Fruit fly (Drosophila melanogaster): Measurements from ENCODE around the gene bbg.

bbg gene

DNA sequence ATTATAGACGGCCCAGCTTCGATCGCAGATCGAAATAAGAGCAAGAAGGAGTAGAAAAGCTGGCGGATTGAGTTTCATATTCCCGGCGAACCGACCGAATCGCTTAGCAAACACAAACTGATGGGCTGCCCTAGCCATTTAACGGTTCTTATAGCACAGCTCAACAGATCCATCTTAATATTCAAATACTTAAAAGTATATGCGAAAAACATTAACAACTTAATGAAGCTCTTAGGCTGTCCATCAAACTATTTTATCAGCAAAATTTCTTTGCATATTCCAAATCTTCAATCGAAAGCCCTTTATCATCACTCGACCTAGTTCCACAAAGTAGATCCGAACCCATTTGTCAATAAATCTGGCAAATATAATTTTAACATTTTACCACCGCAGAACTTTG lies 14.5 kb downstream of the bbg start, which contains the start of gene CG4613:
TSS of gene CG4613 (minus strand) at position 101 of the 400 bp plus-strand sequence.
- TF ChIP-seq CG11617 (GFP tag; optimal IDR thresholded peaks at IDR 0.05) (no peak), kay (GFP tag; ENCODE audit: borderline replicate concordance) (no peak), CG33017 (tag; optimal IDR thresholded peaks at IDR 0.05) (no peak), CG12768 (GFP tag; optimal IDR thresholded peaks at IDR 0.05) (no peak), cic (GFP tag; optimal IDR thresholded peaks at IDR 0.05) (no peak), CG1620 (GFP tag; optimal IDR thresholded peaks at IDR 0.05) (no peak), CG14711 (tag; optimal IDR thresholded peaks at IDR 0.05) (no peak), Clk (GFP tag; optimal IDR thresholded peaks at IDR 0.05) (no peak), Hr96 (GFP tag; optimal IDR thresholded peaks at IDR 0.05) (no peak)

DNA sequence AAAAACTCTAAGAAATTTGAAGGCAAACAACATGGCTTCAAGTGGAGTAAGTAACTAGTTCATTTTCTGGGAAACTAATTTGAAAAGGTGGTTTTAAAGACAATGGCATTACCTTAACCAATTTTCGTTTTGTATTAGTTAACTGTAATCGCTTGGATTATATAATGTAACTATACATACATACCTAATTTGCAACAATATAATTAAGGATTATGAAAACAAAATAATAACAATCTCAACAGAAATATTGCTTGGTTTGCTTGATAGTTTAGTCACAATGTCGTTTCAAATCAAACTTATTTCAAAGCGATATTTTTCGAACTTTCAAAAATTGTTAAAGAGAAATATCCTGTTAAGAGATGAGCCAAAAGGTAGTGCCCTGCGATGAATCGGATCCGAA lies 18.6 kb downstream of the bbg start, which contains the start of gene CG9592:
TSS of gene CG9592 (plus strand) at position 301 of the 400 bp plus-strand sequence.
- TF ChIP-seq cnc (optimal IDR thresholded peaks at IDR 0.05) (no peak), pad (GFP tag; optimal IDR thresholded peaks at IDR 0.05) (no peak)

DNA sequence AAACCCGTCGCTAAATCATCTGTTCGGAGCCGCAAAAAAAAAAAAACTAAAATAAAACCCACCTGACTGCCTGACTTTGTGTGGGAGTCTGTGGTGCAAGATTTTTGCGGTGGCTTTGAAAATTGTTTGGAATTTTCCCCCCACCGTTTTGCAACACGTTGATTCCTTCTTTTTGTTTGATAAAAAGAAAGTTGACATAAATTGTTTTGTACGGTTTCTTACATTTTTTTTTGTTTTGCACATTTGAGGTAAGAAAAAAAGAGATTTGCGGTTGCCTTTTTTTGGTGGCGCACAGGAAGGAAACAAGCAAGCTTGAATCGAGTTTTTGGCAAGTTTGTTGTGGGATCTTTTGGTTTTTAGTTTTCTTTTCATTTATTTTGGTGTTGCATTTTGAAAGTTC lies 20.4 kb downstream of the bbg start:
- TF ChIP-seq CG5204 (GFP tag; optimal IDR thresholded peaks at IDR 0.05) (no peak), CG33017 (tag; optimal IDR thresholded peaks at IDR 0.05) (no peak), Mnt (GFP tag; optimal IDR thresholded peaks at IDR 0.05) (no peak), bab1 (GFP tag; optimal IDR thresholded peaks at IDR 0.05) (no peak), CG14711 (tag; optimal IDR thresholded peaks at IDR 0.05) (no peak), CG7045 (GFP tag; optimal IDR thresholded peaks at IDR 0.05) (no peak), Hr96 (GFP tag; optimal IDR thresholded peaks at IDR 0.05) (no peak), Crg-1 (GFP tag; optimal IDR thresholded peaks at IDR 0.05) (no peak), toe (GFP tag; optimal IDR thresholded peaks at IDR 0.05) (no peak), pad (GFP tag; optimal IDR thresholded peaks at IDR 0.05) (no peak), CG7101 (tag; optimal IDR thresholded peaks at IDR 0.05) (no peak), Clk (GFP tag; optimal IDR thresholded peaks at IDR 0.05) (no peak), CG11617 (GFP tag; optimal IDR thresholded peaks at IDR 0.05) (no peak)

DNA sequence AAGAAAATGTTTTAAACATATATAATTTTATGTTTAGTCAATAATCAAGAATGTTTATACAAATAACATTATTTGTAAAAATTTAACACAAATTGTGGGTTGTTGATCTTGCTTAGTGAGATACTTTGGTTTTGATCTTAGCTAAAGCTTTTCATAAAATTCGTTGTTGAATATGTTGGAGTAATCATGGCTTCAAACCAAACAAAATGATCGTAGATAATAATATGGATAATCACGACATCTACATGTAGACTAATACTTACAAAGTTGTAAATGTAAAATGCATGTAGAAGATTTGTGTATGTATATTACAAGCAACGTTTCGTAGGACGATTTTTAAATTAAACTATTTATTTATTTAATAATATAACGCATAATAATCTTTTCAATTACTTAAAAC lies 22.8 kb downstream of the bbg start:
- TF ChIP-seq Crg-1 (GFP tag; optimal IDR thresholded peaks at IDR 0.05) (no peak), toe (GFP tag; optimal IDR thresholded peaks at IDR 0.05) (no peak), ovo (GFP tag; optimal IDR thresholded peaks at IDR 0.05) (no peak), CG1620 (GFP tag; optimal IDR thresholded peaks at IDR 0.05) (no peak), tj (GFP tag; optimal IDR thresholded peaks at IDR 0.05) (no peak), pad (GFP tag; optimal IDR thresholded peaks at IDR 0.05) (no peak), cnc (optimal IDR thresholded peaks at IDR 0.05) (no peak), kay (GFP tag; ENCODE audit: borderline replicate concordance) (no peak), CG11617 (GFP tag; optimal IDR thresholded peaks at IDR 0.05) (no peak), CG5204 (GFP tag; optimal IDR thresholded peaks at IDR 0.05) (no peak), cic (GFP tag; optimal IDR thresholded peaks at IDR 0.05) (no peak), Clk (GFP tag; optimal IDR thresholded peaks at IDR 0.05) (no peak), bab1 (GFP tag; optimal IDR thresholded peaks at IDR 0.05) (no peak), CG14711 (tag; optimal IDR thresholded peaks at IDR 0.05) (no peak), Hr96 (GFP tag; optimal IDR thresholded peaks at IDR 0.05) (no peak)

DNA sequence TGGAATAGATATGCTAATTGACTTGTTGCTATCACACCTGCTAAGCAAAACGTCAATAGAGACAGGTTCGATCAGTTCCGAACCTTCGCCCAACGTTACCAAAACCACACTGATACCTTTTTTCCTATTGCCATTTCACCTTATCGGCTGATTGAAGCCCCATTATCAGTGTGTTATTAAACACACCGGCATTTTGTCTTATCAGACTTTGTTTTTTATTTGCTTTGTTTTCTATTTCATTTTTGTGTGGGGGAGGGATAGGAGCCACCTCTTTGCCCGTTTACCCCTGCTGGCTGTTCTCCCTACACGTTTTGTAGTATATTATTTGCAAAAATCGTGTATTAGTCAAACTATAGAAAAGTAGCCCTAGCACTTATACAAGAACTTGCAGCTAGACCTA lies 26.1 kb downstream of the bbg start:
- TF ChIP-seq bab1 (GFP tag; optimal IDR thresholded peaks at IDR 0.05) (no peak), CG14711 (tag; optimal IDR thresholded peaks at IDR 0.05) (no peak), CG11617 (GFP tag; optimal IDR thresholded peaks at IDR 0.05) (peak; percentile 70), ovo (GFP tag; optimal IDR thresholded peaks at IDR 0.05) (peak; percentile 39), kay (GFP tag; ENCODE audit: borderline replicate concordance) (peak; percentile 49), Mnt (GFP tag; optimal IDR thresholded peaks at IDR 0.05) (peak; percentile 84), toe (GFP tag; optimal IDR thresholded peaks at IDR 0.05) (no peak), tj (GFP tag; optimal IDR thresholded peaks at IDR 0.05) (peak; percentile 43), Hr96 (GFP tag; optimal IDR thresholded peaks at IDR 0.05) (peak; percentile 59), CG7101 (tag; optimal IDR thresholded peaks at IDR 0.05) (peak; percentile 55), cnc (optimal IDR thresholded peaks at IDR 0.05) (no peak), cic (GFP tag; optimal IDR thresholded peaks at IDR 0.05) (peak; percentile 96), CG33017 (tag; optimal IDR thresholded peaks at IDR 0.05) (peak; percentile 69), CG12768 (GFP tag; optimal IDR thresholded peaks at IDR 0.05) (peak; percentile 81), CG7045 (GFP tag; optimal IDR thresholded peaks at IDR 0.05) (peak; percentile 55), Clk (GFP tag; optimal IDR thresholded peaks at IDR 0.05) (no peak), pad (GFP tag; optimal IDR thresholded peaks at IDR 0.05) (no peak), CG5204 (GFP tag; optimal IDR thresholded peaks at IDR 0.05) (peak; percentile 16), Crg-1 (GFP tag; optimal IDR thresholded peaks at IDR 0.05) (no peak), CG1620 (GFP tag; optimal IDR thresholded peaks at IDR 0.05) (no peak)

DNA sequence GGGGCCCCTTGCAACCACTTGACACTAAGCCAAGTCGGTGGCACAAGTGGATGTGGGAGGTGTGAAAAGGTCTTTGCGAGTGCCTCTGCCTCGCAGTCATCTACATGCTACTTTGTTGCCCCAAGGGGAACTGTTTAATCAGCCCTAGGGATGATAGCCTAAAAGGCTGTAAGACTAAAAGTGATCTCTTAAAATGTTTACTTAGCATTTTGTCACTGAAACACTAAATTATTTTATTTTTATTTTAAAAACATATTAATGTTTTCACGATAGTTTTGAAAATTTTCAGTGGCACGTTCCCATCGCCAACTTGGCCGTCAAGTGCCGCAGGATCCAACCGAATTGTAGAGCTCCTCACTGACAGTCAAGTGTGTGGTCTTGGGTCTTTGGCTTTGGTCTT lies 38.6 kb downstream of the bbg start:
- TF ChIP-seq Mnt (GFP tag; optimal IDR thresholded peaks at IDR 0.05) (no peak), CG1620 (GFP tag; optimal IDR thresholded peaks at IDR 0.05) (no peak), toe (GFP tag; optimal IDR thresholded peaks at IDR 0.05) (no peak), tj (GFP tag; optimal IDR thresholded peaks at IDR 0.05) (no peak), bab1 (GFP tag; optimal IDR thresholded peaks at IDR 0.05) (no peak), CG12768 (GFP tag; optimal IDR thresholded peaks at IDR 0.05) (no peak)

DNA sequence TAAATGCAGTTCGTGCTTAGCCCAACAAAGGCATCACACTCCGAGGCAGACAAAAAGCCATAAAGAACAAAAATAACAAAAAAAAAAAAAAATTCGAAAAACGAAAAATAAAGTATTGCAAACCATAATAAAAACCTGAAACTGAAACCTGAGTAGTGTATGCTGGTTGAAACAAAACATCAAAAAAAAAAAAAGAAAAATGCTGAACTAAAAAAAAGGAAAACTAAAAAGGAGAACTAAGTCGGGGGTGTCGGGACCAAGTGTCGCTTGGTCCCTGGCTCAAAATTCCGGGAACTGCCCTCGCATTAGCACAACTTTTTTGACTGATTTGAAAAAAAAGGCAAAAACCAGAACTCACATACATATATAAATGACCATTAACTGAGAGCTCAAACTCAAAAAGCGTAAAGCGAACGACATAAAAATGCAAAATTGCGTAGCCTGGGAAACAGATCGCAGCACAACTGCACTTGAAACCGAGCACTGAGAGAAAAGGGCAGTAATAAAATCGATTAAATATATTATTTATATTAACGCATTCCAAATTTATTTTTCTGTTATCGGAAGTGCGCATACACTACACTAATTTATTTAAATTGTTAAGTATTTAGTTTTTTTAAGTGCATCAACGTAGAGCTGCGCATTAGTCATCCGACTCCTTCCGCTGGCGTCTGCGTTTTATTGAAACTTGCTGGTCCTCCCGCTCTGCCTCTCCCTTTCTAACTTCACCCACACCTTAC lies 49.3 kb downstream of the bbg start:
- TF ChIP-seq tj (GFP tag; optimal IDR thresholded peaks at IDR 0.05) = peak; percentile 39
- no peak for TF ChIP-seq CG14711 (tag; optimal IDR thresholded peaks at IDR 0.05)
